Fruit fly (Drosophila melanogaster) Kc167 (cell line): ENCODE measurements around the gene CREG.

ENCODE experiments used
- h ChIP-seq: fragments of >200 bp; optimal IDR thresholded peaks from 3 replicates; lab custom pipeline; 2018; ENCODE audit warnings: missing external identifiers
- insv ChIP-seq: fragments of >200 bp; optimal IDR thresholded peaks from 3 replicates; lab custom pipeline; 2018; ENCODE audit warnings: missing external identifiers

dm6 chr3R:17420338-17420737 is 25.9 kb upstream of the CREG start, which contains the start of gene CG42835:
- TF ChIP-seq h (no peak), insv (lab: Kevin White, UChicago) (no peak)
